Worm (Caenorhabditis elegans) whole organism, early embryonic: ENCODE results near the gene F55C9.5.

ENCODE experiments used
- B0310.2 ChIP-seq: sonication (generic microtip); optimal IDR thresholded peaks from 2 replicates; lab custom pipeline; 2016; ENCODE audit warnings: mild to moderate bottlenecking, missing genetic modification characterization, missing compliant biosample characterization
- aly-1 ChIP-seq: sonication (generic microtip); optimal IDR thresholded peaks from 2 replicates; lab custom pipeline; 2016; ENCODE audit warnings: missing genetic modification characterization, missing compliant biosample characterization
- ama-1 ChIP-seq: fragments of 150-350 bp; optimal IDR thresholded peaks from 2 replicates; lab custom pipeline; 2014
- ceh-13 ChIP-seq: fragments of 200-800 bp; sonication (Bioruptor generic); optimal IDR thresholded peaks from 2 replicates; lab custom pipeline; 2018; ENCODE audit warnings: mild to moderate bottlenecking, missing genetic modification characterization, missing compliant biosample characterization
- ceh-36 ChIP-seq: sonication (generic microtip); optimal IDR thresholded peaks from 2 replicates; lab custom pipeline; 2016; ENCODE audit warnings: missing genetic modification characterization, inconsistent platforms, missing compliant biosample characterization
- ets-7 ChIP-seq: sonication (generic microtip); optimal IDR thresholded peaks from 2 replicates; lab custom pipeline; 2016; ENCODE audit warnings: missing genotype, missing genetic modification characterization, missing compliant biosample characterization
- flt-1 ChIP-seq: fragments of 200-800 bp; sonication (Bioruptor generic); IDR thresholded peaks from 2 replicates; pipeline ENCODE4 v1.3.6; 2022; ENCODE audit warnings: missing genetic modification characterization, missing compliant biosample characterization
- hmbx-1 ChIP-seq: sonication (generic microtip); optimal IDR thresholded peaks from 2 replicates; lab custom pipeline; 2016; ENCODE audit warnings: mild to moderate bottlenecking, missing genetic modification characterization, missing compliant biosample characterization
- hmg-4 ChIP-seq: fragments of 200-800 bp; sonication (Bioruptor generic); optimal IDR thresholded peaks from 2 replicates; lab custom pipeline; 2018; ENCODE audit warnings: mild to moderate bottlenecking, missing genetic modification characterization, missing compliant biosample characterization
- hnd-1 ChIP-seq: sonication (generic microtip); optimal IDR thresholded peaks from 2 replicates; lab custom pipeline; 2016; ENCODE audit warnings: missing genetic modification characterization, missing compliant biosample characterization
- pes-1 ChIP-seq: fragments of 200-800 bp; sonication (Bioruptor generic); IDR thresholded peaks from 2 replicates; pipeline ENCODE4 v1.3.6; 2022; ENCODE audit warnings: missing genetic modification reagents, missing genetic modification characterization, missing compliant biosample characterization
- scrt-1 ChIP-seq: fragments of 200-800 bp; sonication (Bioruptor generic); IDR thresholded peaks from 2 replicates; pipeline ENCODE4 v1.3.6; 2022; ENCODE audit warnings: missing genetic modification characterization, missing compliant biosample characterization
- tbx-37 ChIP-seq: fragments of 200-800 bp; sonication (Bioruptor generic); conservative IDR thresholded peaks from 2 replicates; pipeline ENCODE4 v1.3.6; 2022; ENCODE audit warnings: missing genetic modification reagents, missing genetic modification characterization, missing compliant biosample characterization
- tra-4 ChIP-seq: sonication (generic microtip); optimal IDR thresholded peaks from 2 replicates; lab custom pipeline; 2017; ENCODE audit warnings: missing genetic modification characterization, missing compliant biosample characterization

DNA sequence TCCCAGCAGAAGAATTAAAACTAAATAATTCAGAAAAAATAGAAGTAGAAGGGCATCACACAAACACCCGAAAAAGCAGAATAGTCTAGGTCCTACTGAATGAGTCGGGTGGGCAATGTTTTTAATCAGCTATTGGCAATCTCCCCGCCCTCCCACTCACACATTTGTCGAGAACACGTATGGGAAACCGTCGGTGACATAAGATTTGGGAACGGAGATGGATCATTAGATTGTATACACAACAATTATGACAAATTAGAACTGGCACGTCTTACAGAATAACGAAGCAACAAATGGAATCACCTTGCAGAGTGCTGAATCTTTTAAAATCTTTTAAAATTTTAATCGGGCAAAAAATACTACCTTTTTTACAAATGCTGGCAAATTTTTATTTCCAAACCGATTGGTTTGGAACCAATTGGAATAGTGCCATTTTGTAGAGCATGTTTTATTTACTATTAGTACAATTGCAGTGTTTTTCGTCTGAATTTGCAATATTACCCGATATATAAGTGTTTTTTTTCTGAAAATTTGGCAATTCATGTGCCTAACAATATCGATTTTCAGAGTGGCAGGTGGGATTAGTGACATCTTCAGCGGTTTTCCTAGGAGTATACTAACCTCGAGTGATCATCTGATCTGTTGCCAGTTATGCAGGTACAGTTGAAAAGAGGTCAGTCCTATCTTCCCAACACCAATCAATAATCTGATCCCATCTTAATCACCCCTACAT lies 4.7 kb downstream of the F55C9.5 start, which contains the start of the genes F55C9.3 and fbxb-57:
- TF ChIP-seq ama-1 (lab: Kevin White, UChicago) (no peak), hmbx-1 (tag; lab: Kevin White, UChicago) (no peak), hnd-1 (tag; lab: Kevin White, UChicago) (no peak), hmg-4 (GFP tag; lab: Kevin White, UChicago) (no peak), tbx-37 (GFP tag; lab: Robert Waterston, UW) (no peak), ceh-36 (tag; lab: Kevin White, UChicago) (no peak), B0310.2 (tag; lab: Kevin White, UChicago) (no peak), flt-1 (no peak), tra-4 (tag; lab: Kevin White, UChicago) (no peak), ceh-13 (GFP tag; lab: Kevin White, UChicago) (no peak), ets-7 (tag; lab: Kevin White, UChicago) (no peak), pes-1 (GFP tag; lab: Robert Waterston, UW) (no peak), aly-1 (tag; lab: Kevin White, UChicago) (no peak), scrt-1 (no peak)
